Worm (Caenorhabditis elegans) whole organism, L3 larva: ENCODE measurements around the gene glrx-3.
"Not testable (repeated sequence)": the region's sequence is repeated elsewhere in the genome, so short reads cannot be mapped to it uniquely, and the experiment has no call there.

ENCODE experiments used
- R02D3.7 ChIP-seq: fragments of 150-350 bp; optimal IDR thresholded peaks from 2 replicates; lab custom pipeline; 2014; ENCODE audit warnings: missing biosample characterization, missing genetic modification characterization
- ceh-28 ChIP-seq: fragments of 150-350 bp; optimal IDR thresholded peaks from 2 replicates; lab custom pipeline; 2014; ENCODE audit warnings: missing biosample characterization, missing genetic modification reagents, missing genetic modification characterization
- ztf-11 ChIP-seq: fragments of 150-350 bp; optimal IDR thresholded peaks from 2 replicates; lab custom pipeline; 2014; ENCODE audit warnings: missing biosample characterization, missing genetic modification characterization

glrx-3 gene

DNA sequence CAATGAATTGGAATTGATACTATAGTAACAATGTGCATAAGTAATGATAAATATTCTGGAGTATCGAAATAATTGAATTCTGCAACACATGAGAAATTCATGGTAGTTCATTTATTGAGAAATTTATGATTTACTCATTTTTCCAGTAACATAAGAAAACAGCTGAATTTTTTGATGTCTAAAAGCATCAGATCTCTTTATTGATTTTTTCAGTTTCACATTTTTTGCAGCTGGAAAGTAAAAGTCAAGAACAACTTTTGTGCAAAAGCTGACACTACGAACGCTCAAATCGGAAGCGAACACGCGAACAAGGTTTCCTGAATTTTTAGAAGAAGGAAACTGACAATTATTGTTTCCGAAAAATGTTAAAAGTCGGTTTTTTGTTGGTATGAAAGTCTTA is 51.0 kb downstream of the glrx-3 start, which contains the start of gene srh-193:
TSS of gene srh-193 (minus strand) at position 101 of the 400 bp plus-strand sequence.
- not testable (repeated sequence) for TF ChIP-seq R02D3.7 (tag; lab: Kevin White, UChicago); ceh-28 (tag; lab: Kevin White, UChicago); ztf-11
